Fruit fly (Drosophila melanogaster) whole organism, larva: Measurements from ENCODE around the gene egh.
A peak's percentile ranks its signal among the peaks of the same experiment; 100 is the strongest.

Source experiments
- noc ChIP-seq: fragments of 200-800 bp; sonication (Bioruptor generic); optimal IDR thresholded peaks from 3 replicates; lab custom pipeline; 2019; ENCODE audit warnings: missing biosample characterization, mild to moderate bottlenecking, missing genetic modification characterization, moderate library complexity

egh gene

DNA sequence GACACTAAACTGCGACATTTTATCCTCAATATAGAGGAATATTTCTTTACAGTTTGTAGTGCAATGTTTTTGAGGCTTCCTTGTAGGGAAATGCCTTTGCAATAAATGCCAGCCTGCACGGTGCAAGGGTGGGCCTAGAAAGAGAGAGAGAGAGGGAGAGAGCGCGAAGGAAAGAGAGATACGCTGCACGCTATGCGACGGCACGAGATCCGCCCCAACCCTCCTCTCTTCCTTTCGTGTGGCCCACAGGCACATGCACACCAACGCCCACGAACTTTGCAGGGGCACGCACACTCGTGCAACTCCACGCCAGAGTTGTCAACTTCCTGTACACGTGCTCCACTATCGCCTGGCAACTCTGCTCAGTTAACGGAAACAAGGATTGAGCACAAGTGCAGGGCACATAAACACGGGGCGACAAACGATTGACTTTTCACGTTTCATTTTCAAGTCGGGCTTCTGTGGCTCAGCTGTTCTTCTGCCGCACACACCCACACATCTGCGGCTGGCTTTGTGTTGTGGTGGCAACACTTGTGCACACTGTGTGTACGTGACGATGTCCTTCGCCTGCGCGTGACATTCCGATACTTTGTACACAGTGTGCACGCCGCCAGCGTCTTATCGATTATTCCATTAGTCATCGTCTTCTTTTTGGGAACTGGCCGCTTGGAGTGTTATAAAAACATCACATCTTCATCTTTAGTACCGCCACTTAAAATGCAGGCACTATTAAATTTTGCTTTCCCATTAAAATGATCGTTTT lies 47.8 kb downstream of the egh start:
- no peak for TF ChIP-seq noc

DNA sequence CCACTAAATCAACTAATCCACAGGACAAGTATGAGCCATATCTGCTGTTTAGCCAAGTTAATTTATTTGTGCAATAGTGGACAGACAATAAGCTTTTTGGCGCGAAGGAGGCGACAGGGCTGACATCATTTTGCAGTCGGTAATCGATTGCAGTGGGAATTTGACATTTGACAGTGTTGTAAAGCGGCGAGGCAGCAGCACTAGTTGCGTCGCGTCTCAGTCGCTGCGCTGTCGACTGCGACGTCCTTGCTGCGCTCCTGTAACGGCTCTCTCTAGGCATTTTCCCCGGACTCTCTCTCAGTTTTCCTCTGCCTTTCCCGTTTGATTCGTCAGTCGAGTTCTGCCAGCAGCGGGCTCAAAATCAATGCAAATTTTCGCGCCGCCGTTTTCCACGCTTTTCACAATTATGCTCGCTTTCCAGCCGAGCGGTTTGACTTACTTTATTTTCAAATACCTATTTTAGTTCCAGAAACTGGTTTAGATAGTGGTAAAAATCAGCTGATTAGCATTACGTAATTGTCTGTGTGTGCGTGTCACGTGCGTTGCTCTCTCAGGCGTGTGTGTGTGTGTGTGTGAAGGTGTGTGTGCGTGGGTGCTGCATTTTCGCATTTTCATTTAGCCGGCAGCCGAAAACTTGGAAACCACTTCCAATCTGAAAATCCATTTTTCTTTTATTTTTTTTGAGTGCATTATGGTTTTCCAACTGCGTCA lies 48.7 kb downstream of the egh start:
- TF ChIP-seq noc: no peak

DNA sequence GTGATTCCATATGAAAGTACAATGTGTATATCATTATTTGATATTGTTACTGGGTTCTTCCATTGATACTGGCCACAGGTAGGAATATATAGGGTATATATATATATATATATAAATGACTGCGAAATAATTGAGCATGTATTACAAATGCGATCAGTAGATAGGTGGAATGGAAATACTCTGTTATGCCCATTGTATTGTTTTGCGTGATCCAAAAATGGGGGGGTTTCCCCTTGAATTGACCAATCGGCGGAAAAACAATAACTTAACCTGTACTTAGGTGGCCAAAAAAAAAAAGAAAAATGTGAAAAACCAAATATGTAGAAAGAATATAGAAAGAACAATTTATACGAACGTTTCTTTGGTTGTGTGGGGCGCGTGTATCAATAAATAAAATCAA lies 49.6 kb downstream of the egh start:
- TF ChIP-seq noc: no peak

DNA sequence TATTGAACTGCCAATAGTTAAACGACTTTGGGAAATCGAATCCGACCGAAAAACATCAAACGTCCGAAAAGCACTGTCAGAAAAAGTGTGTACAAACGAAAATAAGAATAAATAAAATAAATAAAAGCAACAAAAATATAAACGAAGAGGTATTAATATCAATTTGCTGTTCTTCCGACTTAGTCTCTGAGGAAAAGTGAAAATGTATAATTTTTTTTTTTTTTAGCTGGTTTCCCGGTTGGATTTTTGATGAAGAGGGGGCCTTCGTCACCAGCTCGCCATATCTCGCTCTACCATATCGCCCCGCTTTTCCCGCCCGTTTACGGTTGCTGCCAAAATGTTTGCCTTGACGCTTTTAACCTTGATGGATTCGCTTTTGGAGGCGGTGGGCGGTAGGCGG lies 50.3 kb downstream of the egh start:
- peak; percentile 3 for TF ChIP-seq noc

DNA sequence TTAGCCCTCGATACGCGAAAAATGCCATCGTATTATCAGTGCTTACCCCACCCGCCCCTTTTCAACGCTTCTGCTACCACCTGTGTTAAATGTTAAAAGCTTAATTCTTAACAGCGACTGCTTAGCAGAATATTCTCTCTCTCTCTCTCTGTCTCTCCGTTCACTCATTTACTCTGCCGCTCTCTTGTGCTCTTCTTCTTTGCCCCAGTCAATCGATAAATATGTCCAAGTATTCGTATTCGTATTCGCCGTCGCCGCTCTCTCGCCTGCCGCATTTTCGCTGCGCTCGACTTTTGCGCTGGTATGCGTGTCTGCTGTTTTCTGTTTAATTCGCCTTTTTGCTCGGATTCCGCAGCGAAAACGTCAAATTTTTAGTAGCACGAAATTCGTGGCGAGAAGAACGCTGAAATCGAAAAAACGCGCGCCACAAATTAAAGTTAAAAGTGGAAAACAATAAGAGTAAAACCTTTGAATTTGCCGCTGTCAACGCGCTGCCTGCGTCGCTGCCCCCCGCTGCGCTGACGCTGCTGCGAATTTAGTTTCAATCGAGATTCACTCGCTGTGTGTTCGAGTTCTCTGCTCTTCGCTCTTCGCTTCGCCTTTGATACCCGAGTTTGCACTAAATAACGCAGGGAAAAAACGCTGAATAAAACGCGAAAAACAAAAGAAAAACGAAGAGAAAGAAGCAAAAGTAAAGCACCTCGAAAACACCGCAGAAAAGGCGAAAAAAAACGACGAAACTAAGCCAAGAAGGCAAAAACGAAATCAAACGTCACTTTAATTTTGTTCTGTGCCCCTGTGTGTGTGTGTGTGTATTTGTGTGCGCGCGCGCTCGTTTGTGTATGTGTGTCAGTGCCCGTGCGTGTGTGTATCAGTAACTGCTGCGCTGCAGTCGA lies 54.4 kb downstream of the egh start:
- no peak for TF ChIP-seq noc

DNA sequence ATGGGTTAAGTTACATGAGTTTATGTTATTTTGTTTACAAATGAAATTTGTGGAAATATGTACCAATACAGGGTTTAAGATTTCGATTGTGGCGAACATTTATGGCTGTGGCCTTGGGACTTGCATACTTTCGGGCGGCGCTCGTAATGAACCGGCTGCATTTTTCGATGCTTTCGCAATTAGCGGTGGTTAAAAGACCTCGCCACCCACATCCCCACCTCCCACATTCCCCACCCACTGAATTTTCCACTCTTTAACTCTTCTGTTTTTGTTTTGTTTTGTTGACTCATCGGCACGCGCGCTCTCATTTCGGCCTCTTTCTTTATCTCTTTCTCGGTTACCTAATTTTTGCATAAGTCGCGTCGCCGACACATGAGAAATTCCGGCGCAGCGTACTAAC lies 57.3 kb downstream of the egh start:
- TF ChIP-seq noc: no peak

DNA sequence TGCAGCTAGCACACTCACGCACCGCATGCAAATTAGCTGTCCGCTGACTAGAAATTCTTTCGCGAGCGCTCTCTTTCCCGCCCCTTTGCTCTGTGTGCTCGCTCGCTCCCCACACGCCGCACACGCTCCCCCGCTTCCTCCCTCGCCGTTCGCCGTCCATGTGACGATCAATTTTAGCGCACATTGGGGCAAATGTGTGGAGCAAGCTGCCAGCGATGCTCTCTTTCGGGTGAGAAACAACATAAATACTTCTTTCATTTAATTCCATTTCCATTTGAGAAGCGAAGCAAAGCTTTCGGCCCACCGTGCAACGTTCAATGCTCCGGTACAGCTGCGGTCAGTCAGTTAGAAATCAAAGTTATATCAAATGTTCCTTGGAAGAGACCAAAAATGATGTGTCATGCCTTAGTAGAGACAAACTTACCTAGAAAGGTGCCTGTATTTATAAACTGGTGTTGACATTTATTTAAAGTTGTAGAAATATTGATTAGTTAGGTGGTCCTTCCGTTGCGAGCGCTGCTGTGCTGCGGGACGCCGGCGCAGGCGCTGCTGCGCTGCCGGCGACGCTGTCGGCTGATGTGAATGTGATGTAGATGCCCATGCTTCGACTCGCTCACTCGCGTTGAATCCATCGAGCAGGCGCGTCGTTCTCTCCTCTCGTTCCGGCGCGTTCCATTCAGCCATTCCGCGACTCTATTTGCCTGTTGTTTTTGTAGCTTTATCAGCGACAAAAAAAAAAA lies 57.9 kb downstream of the egh start:
- peak; percentile 98 for TF ChIP-seq noc

DNA sequence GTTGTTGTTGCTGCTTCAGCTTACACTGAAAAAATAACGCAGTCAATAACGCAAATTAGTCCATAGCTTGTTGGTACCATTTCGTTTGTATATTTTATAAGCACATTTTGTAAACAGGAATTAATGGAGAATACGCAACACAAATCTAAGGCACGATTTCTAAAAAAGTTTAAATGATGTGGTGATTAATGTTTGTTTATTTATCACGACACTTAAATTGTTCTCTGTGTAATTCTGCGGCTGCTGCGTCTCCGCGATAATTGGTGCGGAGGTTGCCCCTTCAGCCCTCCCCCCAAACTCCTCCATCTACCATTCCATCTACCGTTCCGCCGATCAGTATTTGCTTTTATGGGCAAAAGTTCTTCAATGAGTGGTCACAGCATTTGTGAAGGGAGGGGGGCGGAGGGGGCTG lies 59.2 kb downstream of the egh start:
- TF ChIP-seq noc: peak; percentile 71

DNA sequence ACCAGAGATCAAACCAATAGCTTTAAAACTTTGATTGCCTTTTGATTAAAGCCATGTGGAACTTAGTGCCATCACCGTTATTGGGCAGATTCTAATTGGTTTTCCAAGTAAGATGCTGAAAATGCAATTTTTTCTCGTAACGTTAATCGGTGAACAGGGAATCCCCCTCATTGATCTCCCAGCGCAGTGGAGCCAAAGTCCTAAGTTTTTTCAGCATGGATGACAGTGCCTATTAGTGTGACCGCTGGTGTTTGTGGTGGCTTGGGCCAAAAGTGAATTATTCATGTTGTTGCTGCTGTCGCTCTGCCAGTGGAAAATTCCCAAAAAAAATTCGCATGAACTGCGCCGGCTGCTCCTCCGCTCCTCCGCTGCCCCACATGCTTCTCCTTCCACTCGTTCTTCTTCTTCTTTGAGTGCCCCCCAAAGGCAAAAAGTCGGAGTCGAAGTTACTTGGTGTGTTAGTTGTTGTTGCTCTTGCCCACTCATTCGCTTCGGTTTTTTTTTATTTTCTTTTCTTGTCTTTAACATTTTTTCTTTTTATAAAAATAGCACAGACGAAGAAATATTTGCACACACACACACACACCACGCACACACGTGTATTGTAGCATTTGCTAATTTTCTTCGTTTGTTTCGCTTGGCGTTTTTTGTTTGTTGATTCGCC lies 59.8 kb downstream of the egh start:
- TF ChIP-seq noc: no peak
